Fruit fly (Drosophila melanogaster) whole organism, embryonic: ENCODE data around the gene CG11723.

Source experiments
- Atf-2 ChIP-seq: fragments of 200-800 bp; sonication (Bioruptor generic); optimal IDR thresholded peaks from 2 replicates; lab custom pipeline; 2016; ENCODE audit warnings: missing biosample characterization, missing genetic modification characterization
- CG10147 ChIP-seq: fragments of 200-800 bp; sonication (Bioruptor generic); optimal IDR thresholded peaks from 2 replicates; lab custom pipeline; 2019; ENCODE audit warnings: missing biosample characterization, mild to moderate bottlenecking, missing genetic modification characterization, moderate library complexity
- CG10462 ChIP-seq: fragments of 200-800 bp; sonication (Bioruptor generic); optimal IDR thresholded peaks from 2 replicates; lab custom pipeline; 2016; ENCODE audit warnings: missing biosample characterization, missing genetic modification characterization
- CG10565 ChIP-seq: fragments of 200-800 bp; sonication (Bioruptor generic); optimal IDR thresholded peaks from 3 replicates; lab custom pipeline; 2016; ENCODE audit warnings: missing biosample characterization, mild to moderate bottlenecking, missing genetic modification characterization
- CG10654 ChIP-seq: fragments of 200-800 bp; sonication (Bioruptor generic); optimal IDR thresholded peaks from 2 replicates; lab custom pipeline; 2016; ENCODE audit warnings: missing biosample characterization, missing genetic modification characterization
- CG11456 ChIP-seq: fragments of 200-800 bp; sonication (Bioruptor generic); IDR thresholded peaks from 3 replicates; pipeline ENCODE4 v1.3.6; 2022; ENCODE audit warnings: missing biosample characterization, missing genetic modification characterization
- CG11504 ChIP-seq: fragments of 200-800 bp; sonication (Bioruptor generic); optimal IDR thresholded peaks from 3 replicates; lab custom pipeline; 2019; ENCODE audit warnings: missing biosample characterization, mild to moderate bottlenecking, missing genetic modification characterization, moderate library complexity
- CG11723 ChIP-seq: fragments of 200-800 bp; sonication (Bioruptor generic); optimal IDR thresholded peaks from 2 replicates; lab custom pipeline; 2017; ENCODE audit warnings: missing biosample characterization, mild to moderate bottlenecking, missing genetic modification characterization
- CG13296 ChIP-seq: fragments of 200-800 bp; sonication (Bioruptor generic); optimal IDR thresholded peaks from 3 replicates; lab custom pipeline; 2018; ENCODE audit warnings: missing biosample characterization, mild to moderate bottlenecking, missing genetic modification characterization
- CG14710 ChIP-seq: fragments of 200-800 bp; sonication (Bioruptor generic); optimal IDR thresholded peaks from 3 replicates; lab custom pipeline; 2019; ENCODE audit warnings: missing biosample characterization, mild to moderate bottlenecking, missing genetic modification characterization, moderate library complexity
- CG15011 ChIP-seq: fragments of 200-800 bp; sonication (Bioruptor generic); optimal IDR thresholded peaks from 3 replicates; lab custom pipeline; 2018; ENCODE audit warnings: missing biosample characterization, mild to moderate bottlenecking, missing genetic modification characterization
- CG17385 ChIP-seq: fragments of 200-800 bp; sonication (Bioruptor generic); optimal IDR thresholded peaks from 3 replicates; lab custom pipeline; 2018; ENCODE audit warnings: missing biosample characterization, mild to moderate bottlenecking, missing genetic modification characterization
- CG18599 ChIP-seq: fragments of 200-800 bp; sonication (Bioruptor generic); optimal IDR thresholded peaks from 3 replicates; lab custom pipeline; 2017; ENCODE audit warnings: missing biosample characterization, missing genetic modification characterization, mild to moderate bottlenecking, moderate library complexity, missing genetic modification reagents
- CG3163 ChIP-seq: fragments of 200-800 bp; sonication (Bioruptor generic); optimal IDR thresholded peaks from 3 replicates; lab custom pipeline; 2016; ENCODE audit warnings: missing biosample characterization, missing genetic modification characterization
- CG3281 ChIP-seq: fragments of 200-800 bp; sonication (Bioruptor generic); optimal IDR thresholded peaks from 3 replicates; lab custom pipeline; 2017; ENCODE audit warnings: missing biosample characterization, mild to moderate bottlenecking, missing genetic modification characterization
- CG4328 ChIP-seq: fragments of 200-800 bp; sonication (Bioruptor generic); optimal IDR thresholded peaks from 3 replicates; lab custom pipeline; 2017; ENCODE audit warnings: missing biosample characterization, missing genetic modification reagents, missing genetic modification characterization
- CG4404 ChIP-seq: fragments of 200-800 bp; sonication (Bioruptor generic); IDR thresholded peaks from 2 replicates; pipeline ENCODE4 v1.3.6; 2022; ENCODE audit warnings: missing biosample characterization, missing genetic modification characterization
- CG4854 ChIP-seq: fragments of 200-800 bp; sonication (Bioruptor generic); optimal IDR thresholded peaks from 2 replicates; lab custom pipeline; 2016; ENCODE audit warnings: missing biosample characterization, missing genetic modification characterization, inconsistent platforms
- CG6683 ChIP-seq: fragments of 200-800 bp; sonication (Bioruptor generic); optimal IDR thresholded peaks from 2 replicates; lab custom pipeline; 2017; ENCODE audit warnings: missing biosample characterization, mild to moderate bottlenecking, missing genetic modification characterization, missing genetic modification reagents
- CG7357 ChIP-seq: fragments of 200-800 bp; sonication (Bioruptor generic); IDR thresholded peaks from 3 replicates; pipeline ENCODE4 v1.3.6; 2022; ENCODE audit warnings: missing biosample characterization, missing genetic modification characterization
- CG7372 ChIP-seq: fragments of 200-800 bp; sonication (Bioruptor generic); IDR thresholded peaks from 2 replicates; pipeline ENCODE4 v1.3.6; 2022; ENCODE audit warnings: missing biosample characterization, missing genetic modification characterization
- CG7745 ChIP-seq: fragments of 200-800 bp; sonication (Bioruptor generic); optimal IDR thresholded peaks from 2 replicates; lab custom pipeline; 2018; ENCODE audit warnings: missing biosample characterization, mild to moderate bottlenecking, missing genetic modification characterization, moderate library complexity
- CkIIα-i1 ChIP-seq: fragments of 200-800 bp; sonication (Bioruptor generic); IDR thresholded peaks from 2 replicates; pipeline ENCODE4 v1.3.6; 2022; ENCODE audit warnings: missing biosample characterization, missing genetic modification characterization
- CrebB ChIP-seq: fragments of 200-800 bp; sonication (Bioruptor generic); optimal IDR thresholded peaks from 3 replicates; lab custom pipeline; 2018; ENCODE audit warnings: missing biosample characterization, mild to moderate bottlenecking, missing genetic modification characterization
- E2f1 ChIP-seq: fragments of 200-800 bp; sonication (Bioruptor generic); IDR thresholded peaks from 2 replicates; pipeline ENCODE4 v1.3.6; 2022; ENCODE audit warnings: missing biosample characterization, missing genetic modification characterization
- ERR ChIP-seq: fragments of 200-800 bp; sonication (Bioruptor generic); optimal IDR thresholded peaks from 2 replicates; lab custom pipeline; 2016; ENCODE audit warnings: missing biosample characterization, missing genetic modification characterization
- Ets65A ChIP-seq: fragments of 200-800 bp; sonication (Bioruptor generic); peaks from one replicate; lab custom pipeline; 2016; ENCODE audit warnings: missing biosample characterization, missing genetic modification characterization
- HLHmδ ChIP-seq: fragments of 200-800 bp; sonication (Bioruptor generic); optimal IDR thresholded peaks from 2 replicates; lab custom pipeline; 2018; ENCODE audit warnings: missing biosample characterization, mild to moderate bottlenecking, missing genetic modification characterization, moderate library complexity
- Hand ChIP-seq: fragments of 200-800 bp; sonication (Bioruptor generic); optimal IDR thresholded peaks from 2 replicates; lab custom pipeline; 2017; ENCODE audit warnings: mild to moderate bottlenecking, missing biosample characterization, missing genetic modification reagents, missing genetic modification characterization
- Hmr ChIP-seq: fragments of 200-800 bp; sonication (Bioruptor generic); optimal IDR thresholded peaks from 3 replicates; lab custom pipeline; 2017; ENCODE audit warnings: mild to moderate bottlenecking, missing biosample characterization, missing genetic modification reagents, missing genetic modification characterization
- MTF-1 ChIP-seq: fragments of 200-800 bp; sonication (Bioruptor generic); optimal IDR thresholded peaks from 2 replicates; lab custom pipeline; 2018; ENCODE audit warnings: missing biosample characterization, mild to moderate bottlenecking, missing genetic modification characterization, borderline replicate concordance
- Med ChIP-seq: fragments of 200-800 bp; sonication (Bioruptor generic); peaks from one replicate; lab custom pipeline; 2016; ENCODE audit warnings: missing biosample characterization, missing genetic modification characterization, mild to moderate bottlenecking, inconsistent platforms, moderate library complexity
- NC2β ChIP-seq: fragments of 200-800 bp; sonication (Bioruptor generic); optimal IDR thresholded peaks from 2 replicates; lab custom pipeline; 2016; ENCODE audit warnings: missing biosample characterization, missing genetic modification characterization
- Rfx ChIP-seq: fragments of 200-800 bp; sonication (Bioruptor generic); IDR thresholded peaks from 2 replicates; pipeline ENCODE4 v1.3.6; 2022; ENCODE audit warnings: missing biosample characterization, missing genetic modification characterization
- Spps ChIP-seq: fragments of 200-800 bp; sonication (Bioruptor generic); optimal IDR thresholded peaks from 2 replicates; lab custom pipeline; 2018; ENCODE audit warnings: missing biosample characterization, mild to moderate bottlenecking, missing genetic modification characterization
- Sry-δ ChIP-seq: fragments of 200-800 bp; sonication (Bioruptor generic); optimal IDR thresholded peaks from 2 replicates; lab custom pipeline; 2016; ENCODE audit warnings: missing biosample characterization, missing genetic modification characterization
- Ssrp ChIP-seq: fragments of 200-800 bp; sonication (Bioruptor generic); optimal IDR thresholded peaks from 2 replicates; lab custom pipeline; 2018; ENCODE audit warnings: missing biosample characterization, mild to moderate bottlenecking, missing genetic modification characterization, moderate library complexity
- ap ChIP-seq: fragments of 200-800 bp; sonication (Bioruptor generic); IDR thresholded peaks from 2 replicates; pipeline ENCODE4 v1.3.6; 2022; ENCODE audit warnings: missing biosample characterization, missing genetic modification characterization
- ase ChIP-seq: fragments of 200-800 bp; sonication (Bioruptor generic); IDR thresholded peaks from 3 replicates; pipeline ENCODE4 v1.3.6; 2022; ENCODE audit warnings: missing biosample characterization, missing genetic modification characterization
- bab2 ChIP-seq: fragments of 200-800 bp; sonication (Bioruptor generic); optimal IDR thresholded peaks from 2 replicates; lab custom pipeline; 2016; ENCODE audit warnings: missing biosample characterization, missing genetic modification characterization
- btn ChIP-seq: fragments of 200-800 bp; sonication (Bioruptor generic); optimal IDR thresholded peaks from 2 replicates; lab custom pipeline; 2016; ENCODE audit warnings: missing biosample characterization, missing genetic modification characterization
- grn ChIP-seq: fragments of 200-800 bp; sonication (Bioruptor generic); optimal IDR thresholded peaks from 3 replicates; lab custom pipeline; 2017; ENCODE audit warnings: missing biosample characterization, missing genetic modification characterization
- knrl ChIP-seq: fragments of 200-800 bp; sonication (Bioruptor generic); IDR thresholded peaks from 3 replicates; pipeline ENCODE4 v1.3.6; 2022; ENCODE audit warnings: missing biosample characterization, missing genetic modification characterization; ENCODE audit not compliant: partially characterized antibody
- maf-S ChIP-seq: fragments of 200-800 bp; sonication (Bioruptor generic); optimal IDR thresholded peaks from 2 replicates; lab custom pipeline; 2016; ENCODE audit warnings: missing biosample characterization, missing genetic modification characterization
- nom ChIP-seq: fragments of 200-800 bp; sonication (Bioruptor generic); optimal IDR thresholded peaks from 2 replicates; lab custom pipeline; 2017; ENCODE audit warnings: missing biosample characterization, missing genetic modification characterization, mild to moderate bottlenecking, moderate library complexity, missing genetic modification reagents
- row ChIP-seq: fragments of 200-800 bp; sonication (Bioruptor generic); IDR thresholded peaks from 3 replicates; pipeline ENCODE4 v1.3.6; 2022; ENCODE audit warnings: missing biosample characterization, missing genetic modification characterization
- sc ChIP-seq, 3 experiments: fragments of >200 bp in 2 of 3; fragments of 200-800 bp in 1 of 3; sonication (Bioruptor generic) in 1 of 3; optimal IDR thresholded peaks; 2 replicates in 2 of 3; 3 replicates in 1 of 3; lab custom pipeline; 2017; ENCODE audit warnings: mild to moderate bottlenecking in 1 of 3, missing biosample characterization in 1 of 3, missing genetic modification characterization in 1 of 3, missing genetic modification reagents in 1 of 3
- schlank ChIP-seq: fragments of 200-800 bp; sonication (Bioruptor generic); optimal IDR thresholded peaks from 2 replicates; lab custom pipeline; 2018; ENCODE audit warnings: missing biosample characterization, mild to moderate bottlenecking, missing genetic modification characterization
- sob ChIP-seq: fragments of 200-800 bp; sonication (Bioruptor generic); IDR thresholded peaks from 2 replicates; pipeline ENCODE4 v1.3.6; 2022; ENCODE audit warnings: missing biosample characterization, missing genetic modification characterization

The CG11723 gene

DNA sequence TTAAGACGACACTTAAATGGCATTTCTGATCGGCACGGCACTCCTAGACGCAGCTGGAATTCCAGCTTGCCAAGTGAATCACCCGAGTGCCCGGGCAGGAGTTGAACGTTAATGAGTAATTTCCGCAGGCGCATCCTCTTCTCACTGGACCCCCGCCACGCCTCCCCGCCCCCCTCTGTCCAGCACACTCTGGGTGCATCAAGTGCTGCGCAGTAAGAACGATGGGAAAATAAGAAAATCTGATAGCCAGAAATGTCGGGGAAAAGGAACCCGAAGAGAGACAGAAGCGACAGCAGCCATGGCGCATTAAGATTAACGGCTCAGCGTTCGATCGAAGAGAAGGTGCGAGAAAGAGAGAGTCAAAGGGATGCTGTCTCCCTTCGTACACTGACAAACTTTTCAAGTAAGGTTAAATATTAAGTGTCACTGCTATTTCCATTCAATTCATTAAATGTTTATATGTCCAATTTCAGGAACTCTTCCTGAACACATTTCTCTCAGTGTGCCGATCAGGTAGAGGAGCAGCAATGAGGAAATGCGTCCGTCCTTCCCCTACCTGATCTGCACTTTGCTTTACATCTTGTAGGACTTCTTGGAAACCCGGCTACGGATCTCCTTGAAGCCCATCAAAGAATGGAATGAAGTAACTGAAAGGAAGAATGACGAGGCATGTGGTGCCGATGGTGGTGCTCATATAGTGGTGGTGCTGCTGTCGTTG lies 17.6 kb upstream of the CG11723 start (continued):
- TF ChIP-seq ERR = no peak
- TF ChIP-seq CG10654 (GFP tag; lab: Kevin White, UChicago) = peak; percentile 44
- TF ChIP-seq sc (optimal IDR thresholded peaks at IDR 0.05; lab: Kevin White, UChicago) = no peak
- peak; percentile 29 for TF ChIP-seq sc (GFP tag; optimal IDR thresholded peaks at IDR 0.05; lab: Kevin White, UChicago)
- no peak for TF ChIP-seq CG11456 (GFP tag; lab: Robert Waterston, UW)
- peak; percentile 75 for TF ChIP-seq Spps
- TF ChIP-seq CG13296 (GFP tag; lab: Kevin White, UChicago) = no peak
- TF ChIP-seq CG3163 (GFP tag; lab: Kevin White, UChicago) = peak; percentile 32
- TF ChIP-seq CG7372 (GFP tag; lab: Robert Waterston, UW) = no peak
- TF ChIP-seq maf-S (GFP tag; lab: Kevin White, UChicago) = peak; percentile 17
- TF ChIP-seq CrebB (tag; lab: Kevin White, UChicago) = no peak
- TF ChIP-seq HLHmδ (GFP tag; lab: Kevin White, UChicago) = no peak
- peak; percentile 44 for TF ChIP-seq CG11504 (tag; lab: Kevin White, UChicago)
- peak; percentile 95 for TF ChIP-seq nom (GFP tag; lab: Kevin White, UChicago)
- TF ChIP-seq CG15011 (GFP tag; lab: Kevin White, UChicago) = no peak
- TF ChIP-seq knrl (GFP tag; lab: Robert Waterston, UW) = no peak
- TF ChIP-seq sob = 0 out of 2 replicates have a peak, but pooled peaks have one; percentile 13
- TF ChIP-seq Med (GFP tag; lab: Kevin White, UChicago) = peak; percentile 81
- no peak for TF ChIP-seq Rfx (GFP tag; lab: Robert Waterston, UW)
- no peak for TF ChIP-seq CG4854 (GFP tag; lab: Kevin White, UChicago)
- TF ChIP-seq Hmr (GFP tag; lab: Kevin White, UChicago) = no peak
- TF ChIP-seq CG4404 (GFP tag; lab: Robert Waterston, UW) = peak; percentile 93
- peak; percentile 61 for TF ChIP-seq NC2β (GFP tag; lab: Kevin White, UChicago)
- TF ChIP-seq grn = peak; percentile 42
- TF ChIP-seq ap (GFP tag; lab: Robert Waterston, UW) = no peak; the same call in 1 of the 2 replicates
- TF ChIP-seq CG6683 (GFP tag; lab: Kevin White, UChicago) = no peak
- peak; percentile 16 for TF ChIP-seq CG4328 (GFP tag; lab: Kevin White, UChicago)
- peak; percentile 62 for TF ChIP-seq Atf-2 (GFP tag; lab: Kevin White, UChicago)
- no peak for TF ChIP-seq MTF-1 (GFP tag; lab: Kevin White, UChicago)
- peak; percentile 3 for TF ChIP-seq CG17385
- TF ChIP-seq bab2 = peak; percentile 71
- peak; percentile 63 for TF ChIP-seq Ssrp
- peak; percentile 70 for TF ChIP-seq btn (GFP tag; lab: Kevin White, UChicago)
- TF ChIP-seq Hand (GFP tag; lab: Kevin White, UChicago) = no peak
- peak; percentile 43; the same call in 1 of the 2 replicates for TF ChIP-seq E2f1 (GFP tag; lab: Robert Waterston, UW)
- TF ChIP-seq CkIIα-i1 (GFP tag; lab: Robert Waterston, UW) = no peak
- TF ChIP-seq CG18599 (GFP tag; lab: Kevin White, UChicago) = peak; percentile 34
- TF ChIP-seq row (GFP tag; lab: Robert Waterston, UW) = peak; percentile 83
- TF ChIP-seq CG7357 = peak; percentile 7; the same call in 1 of the 3 replicates
- TF ChIP-seq CG10147 = no peak
- TF ChIP-seq CG3281 (GFP tag; lab: Kevin White, UChicago) = no peak
- TF ChIP-seq ase (GFP tag; lab: Robert Waterston, UW) = peak; percentile 19; the same call in 1 of the 3 replicates
- peak; percentile 21 for TF ChIP-seq Sry-δ
- no peak for TF ChIP-seq CG10565 (GFP tag; lab: Kevin White, UChicago)
- TF ChIP-seq CG11723 (GFP tag; lab: Kevin White, UChicago) = peak; percentile 41
- peak; percentile 76 for TF ChIP-seq Ets65A (GFP tag; lab: Kevin White, UChicago)
- TF ChIP-seq CG10462 (GFP tag; lab: Kevin White, UChicago) = peak; percentile 63
- TF ChIP-seq schlank (tag; lab: Kevin White, UChicago) = no peak
- peak; percentile 83 for TF ChIP-seq CG14710 (tag; lab: Kevin White, UChicago)
- TF ChIP-seq CG7745 (tag; lab: Kevin White, UChicago) = peak; percentile 44
